Fruit fly (Drosophila melanogaster) whole organism, prepupa: ENCODE results near the gene CG43389.

Source experiments
- CG10631 ChIP-seq: fragments of 200-800 bp; sonication (Bioruptor generic); optimal IDR thresholded peaks from 2 replicates; lab custom pipeline; 2016; ENCODE audit warnings: missing biosample characterization, missing genetic modification characterization
- CG10669 ChIP-seq: fragments of 200-800 bp; sonication (Bioruptor generic); optimal IDR thresholded peaks from 3 replicates; lab custom pipeline; 2018; ENCODE audit warnings: missing biosample characterization, mild to moderate bottlenecking, missing genetic modification characterization, moderate library complexity
- CG11294 ChIP-seq: fragments of 200-800 bp; sonication (Bioruptor generic); IDR thresholded peaks from 2 replicates; pipeline ENCODE4 v1.3.6; 2022; ENCODE audit warnings: missing biosample characterization, missing genetic modification characterization
- CG11902 ChIP-seq: fragments of 200-800 bp; sonication (Bioruptor generic); optimal IDR thresholded peaks from 3 replicates; lab custom pipeline; 2016; ENCODE audit warnings: missing biosample characterization, missing genetic modification characterization
- CG15336 ChIP-seq: fragments of 200-800 bp; sonication (Bioruptor generic); IDR thresholded peaks from 2 replicates; pipeline ENCODE4 v1.3.6; 2022; ENCODE audit warnings: missing biosample characterization, missing genetic modification characterization
- CG1621 ChIP-seq: fragments of 200-800 bp; sonication (Bioruptor generic); optimal IDR thresholded peaks from 3 replicates; lab custom pipeline; 2018; ENCODE audit warnings: missing biosample characterization, mild to moderate bottlenecking, missing genetic modification characterization
- CG3032 ChIP-seq: fragments of 200-800 bp; optimal IDR thresholded peaks from 2 replicates; lab custom pipeline; 2019; ENCODE audit warnings: missing biosample characterization, mild to moderate bottlenecking, missing genetic modification characterization, moderate library complexity
- CG31627 ChIP-seq: fragments of 200-800 bp; sonication (Bioruptor generic); optimal IDR thresholded peaks from 3 replicates; lab custom pipeline; 2016; ENCODE audit warnings: missing biosample characterization, missing genetic modification characterization
- CG34406 ChIP-seq: fragments of 200-800 bp; sonication (Bioruptor generic); optimal IDR thresholded peaks from 3 replicates; lab custom pipeline; 2016; ENCODE audit warnings: missing biosample characterization, missing genetic modification characterization
- CG3919 ChIP-seq: fragments of 200-800 bp; sonication (Bioruptor generic); optimal IDR thresholded peaks from 3 replicates; lab custom pipeline; 2016; ENCODE audit warnings: missing biosample characterization, missing genetic modification characterization
- CG6163 ChIP-seq: fragments of 200-800 bp; sonication (Bioruptor generic); IDR thresholded peaks from 3 replicates; pipeline ENCODE4 v1.3.6; 2022; ENCODE audit warnings: missing biosample characterization, missing genetic modification characterization
- CG6276 ChIP-seq: fragments of 200-800 bp; sonication (Bioruptor generic); optimal IDR thresholded peaks from 2 replicates; lab custom pipeline; 2017; ENCODE audit warnings: missing biosample characterization, mild to moderate bottlenecking, missing genetic modification characterization
- CG6792 ChIP-seq: fragments of 200-800 bp; sonication (Bioruptor generic); optimal IDR thresholded peaks from 3 replicates; lab custom pipeline; 2016; ENCODE audit warnings: missing biosample characterization, missing genetic modification characterization
- CG7368 ChIP-seq: fragments of 200-800 bp; sonication (Bioruptor generic); optimal IDR thresholded peaks from 3 replicates; lab custom pipeline; 2016; ENCODE audit warnings: missing biosample characterization, missing genetic modification characterization
- CG9139 ChIP-seq: fragments of 200-800 bp; sonication (Bioruptor generic); optimal IDR thresholded peaks from 3 replicates; lab custom pipeline; 2017; ENCODE audit warnings: missing biosample characterization, mild to moderate bottlenecking, missing genetic modification characterization
- Eip78C ChIP-seq: fragments of 200-800 bp; sonication (Bioruptor generic); peaks from one replicate; lab custom pipeline; 2016; ENCODE audit warnings: missing biosample characterization, missing genetic modification characterization
- Ets96B ChIP-seq: fragments of 200-800 bp; optimal IDR thresholded peaks from 2 replicates; lab custom pipeline; 2019; ENCODE audit warnings: missing biosample characterization, mild to moderate bottlenecking, missing genetic modification characterization, moderate library complexity
- Gug ChIP-seq: fragments of 200-800 bp; sonication (Bioruptor generic); IDR thresholded peaks from 2 replicates; pipeline ENCODE4 v1.3.6; 2022; ENCODE audit warnings: missing biosample characterization, missing genetic modification characterization
- Hr4 ChIP-seq: fragments of 200-800 bp; sonication (Bioruptor generic); optimal IDR thresholded peaks from 3 replicates; lab custom pipeline; 2016; ENCODE audit warnings: missing biosample characterization, missing genetic modification characterization
- Lpt ChIP-seq: fragments of 200-800 bp; sonication (Bioruptor generic); optimal IDR thresholded peaks from 3 replicates; lab custom pipeline; 2016; ENCODE audit warnings: missing biosample characterization, missing genetic modification characterization
- Met ChIP-seq: fragments of 200-800 bp; sonication (Bioruptor generic); optimal IDR thresholded peaks from 3 replicates; lab custom pipeline; 2016; ENCODE audit warnings: missing biosample characterization, missing genetic modification characterization
- Smox ChIP-seq: fragments of 200-800 bp; sonication (Bioruptor generic); optimal IDR thresholded peaks from 3 replicates; lab custom pipeline; 2016; ENCODE audit warnings: missing biosample characterization, missing genetic modification characterization
- Sox102F ChIP-seq: fragments of 200-800 bp; sonication (Bioruptor generic); optimal IDR thresholded peaks from 2 replicates; lab custom pipeline; 2016; ENCODE audit warnings: missing biosample characterization, mild to moderate bottlenecking, missing genetic modification characterization
- Sox14 ChIP-seq: fragments of 200-800 bp; sonication (Bioruptor generic); optimal IDR thresholded peaks from 3 replicates; lab custom pipeline; 2016; ENCODE audit warnings: missing biosample characterization, missing genetic modification characterization
- Sox15 ChIP-seq: fragments of 200-800 bp; sonication (Bioruptor generic); optimal IDR thresholded peaks from 3 replicates; lab custom pipeline; 2016; ENCODE audit warnings: missing biosample characterization, missing genetic modification characterization
- achi ChIP-seq: fragments of 200-800 bp; sonication (Bioruptor generic); optimal IDR thresholded peaks from 3 replicates; lab custom pipeline; 2016; ENCODE audit warnings: missing biosample characterization, missing genetic modification characterization
- cyc ChIP-seq: fragments of 200-800 bp; sonication (Bioruptor generic); optimal IDR thresholded peaks from 3 replicates; lab custom pipeline; 2016; ENCODE audit warnings: missing biosample characterization, missing genetic modification characterization
- dac ChIP-seq: fragments of 200-800 bp; sonication (Bioruptor generic); optimal IDR thresholded peaks from 2 replicates; lab custom pipeline; 2017; ENCODE audit warnings: missing biosample characterization, mild to moderate bottlenecking, missing genetic modification characterization
- eg ChIP-seq: fragments of 200-800 bp; sonication (Bioruptor generic); IDR thresholded peaks from 3 replicates; pipeline ENCODE4 v1.3.6; 2022; ENCODE audit warnings: missing biosample characterization, missing genetic modification characterization
- esn ChIP-seq: fragments of 200-800 bp; sonication (Bioruptor generic); optimal IDR thresholded peaks from 2 replicates; lab custom pipeline; 2016; ENCODE audit warnings: missing biosample characterization, mild to moderate bottlenecking, missing genetic modification characterization, moderate library complexity
- fd59A ChIP-seq: fragments of 200-800 bp; sonication (Bioruptor generic); optimal IDR thresholded peaks from 2 replicates; lab custom pipeline; 2017; ENCODE audit warnings: missing biosample characterization, mild to moderate bottlenecking, missing genetic modification characterization, missing genetic modification reagents
- fkh ChIP-seq: fragments of 200-800 bp; sonication (Bioruptor generic); optimal IDR thresholded peaks from 3 replicates; lab custom pipeline; 2017; ENCODE audit warnings: missing biosample characterization, mild to moderate bottlenecking, missing genetic modification characterization, moderate library complexity
- lz ChIP-seq: fragments of 200-800 bp; sonication (Bioruptor generic); optimal IDR thresholded peaks from 3 replicates; lab custom pipeline; 2016; ENCODE audit warnings: missing biosample characterization, missing genetic modification characterization
- pdm3 ChIP-seq: fragments of 200-800 bp; sonication (Bioruptor generic); optimal IDR thresholded peaks from 3 replicates; lab custom pipeline; 2016; ENCODE audit warnings: missing biosample characterization, missing genetic modification characterization
- spab ChIP-seq: fragments of 200-800 bp; sonication (Bioruptor generic); optimal IDR thresholded peaks from 2 replicates; lab custom pipeline; 2017; ENCODE audit warnings: missing biosample characterization, mild to moderate bottlenecking, missing genetic modification characterization, missing genetic modification reagents
- svp ChIP-seq: fragments of 200-800 bp; sonication (Bioruptor generic); peaks from one replicate; lab custom pipeline; 2016; ENCODE audit warnings: missing biosample characterization, missing genetic modification characterization
- topi ChIP-seq: fragments of 200-800 bp; sonication (Bioruptor generic); optimal IDR thresholded peaks from 3 replicates; lab custom pipeline; 2016; ENCODE audit warnings: missing biosample characterization, missing genetic modification characterization
- vri ChIP-seq: fragments of 200-800 bp; sonication (Bioruptor generic); optimal IDR thresholded peaks from 3 replicates; lab custom pipeline; 2016; ENCODE audit warnings: missing biosample characterization, mild to moderate bottlenecking, missing genetic modification characterization

The CG43389 gene

DNA sequence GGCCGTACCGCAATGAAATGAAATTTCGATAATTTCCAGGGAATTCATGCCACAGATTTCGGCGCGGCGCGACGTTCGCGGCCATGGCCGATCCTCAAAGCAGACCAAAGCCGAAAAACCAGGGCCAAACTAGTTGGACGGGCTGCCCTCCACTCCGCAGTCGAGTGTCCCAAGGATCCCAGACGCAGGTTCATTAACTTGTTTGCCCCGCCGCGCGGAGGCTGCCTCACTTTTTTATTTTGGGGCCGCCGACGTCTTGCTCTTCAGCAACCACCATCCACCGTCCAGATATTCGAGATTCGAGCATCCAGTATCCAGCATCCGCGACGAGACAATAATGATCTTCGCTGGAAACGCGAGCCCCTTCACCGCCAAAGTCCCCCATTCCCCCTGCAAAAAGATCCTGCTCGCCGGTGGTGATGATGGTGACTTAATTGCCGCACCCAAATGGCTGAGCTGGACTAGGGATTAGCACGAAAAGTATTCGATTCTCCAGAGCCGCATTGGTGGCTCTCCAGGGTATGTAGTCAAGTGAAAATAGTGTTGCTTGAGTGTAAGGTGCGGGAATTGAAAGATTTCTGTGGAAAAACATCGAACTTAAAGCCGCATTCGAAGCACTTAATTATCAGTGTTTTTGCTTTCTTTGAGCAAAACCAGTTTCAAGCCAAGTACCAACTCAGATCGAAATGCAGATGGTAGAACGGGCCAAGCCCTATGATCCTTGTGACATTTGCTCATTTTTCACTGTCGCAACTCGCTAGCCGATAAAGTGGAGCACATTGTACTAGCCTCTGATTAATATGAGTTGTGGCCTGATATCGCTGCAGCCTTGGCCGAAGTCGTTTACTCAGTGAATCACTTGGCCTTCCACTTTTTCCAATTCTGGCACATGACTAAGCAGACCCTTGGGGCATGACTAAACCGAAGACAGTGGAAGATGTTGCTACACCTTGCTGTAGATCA, 5.4 kb upstream of the CG43389 start (continued):
- TF ChIP-seq eg (GFP tag; lab: Robert Waterston, UW) (0 out of 3 replicates have a peak, but pooled peaks have one; percentile 30), spab (no peak), esn (GFP tag; lab: Kevin White, UChicago) (peak; percentile 12), Lpt (peak; percentile 20), cyc (no peak), achi (GFP tag; lab: Kevin White, UChicago) (peak; percentile 50), CG6792 (GFP tag; lab: Kevin White, UChicago) (peak; percentile 17), svp (GFP tag; lab: Kevin White, UChicago) (peak; percentile 85), Sox102F (GFP tag; lab: Kevin White, UChicago) (no peak), CG15336 (no peak), Gug (no peak), CG7368 (GFP tag; lab: Kevin White, UChicago) (no peak), CG11902 (GFP tag; lab: Kevin White, UChicago) (no peak), CG34406 (GFP tag; lab: Kevin White, UChicago) (no peak), CG10669 (no peak), vri (GFP tag; lab: Kevin White, UChicago) (no peak), CG11294 (no peak), topi (GFP tag; lab: Kevin White, UChicago) (no peak), CG9139 (no peak), CG3919 (GFP tag; lab: Kevin White, UChicago) (no peak), fkh (GFP tag; lab: Kevin White, UChicago) (no peak)

DNA sequence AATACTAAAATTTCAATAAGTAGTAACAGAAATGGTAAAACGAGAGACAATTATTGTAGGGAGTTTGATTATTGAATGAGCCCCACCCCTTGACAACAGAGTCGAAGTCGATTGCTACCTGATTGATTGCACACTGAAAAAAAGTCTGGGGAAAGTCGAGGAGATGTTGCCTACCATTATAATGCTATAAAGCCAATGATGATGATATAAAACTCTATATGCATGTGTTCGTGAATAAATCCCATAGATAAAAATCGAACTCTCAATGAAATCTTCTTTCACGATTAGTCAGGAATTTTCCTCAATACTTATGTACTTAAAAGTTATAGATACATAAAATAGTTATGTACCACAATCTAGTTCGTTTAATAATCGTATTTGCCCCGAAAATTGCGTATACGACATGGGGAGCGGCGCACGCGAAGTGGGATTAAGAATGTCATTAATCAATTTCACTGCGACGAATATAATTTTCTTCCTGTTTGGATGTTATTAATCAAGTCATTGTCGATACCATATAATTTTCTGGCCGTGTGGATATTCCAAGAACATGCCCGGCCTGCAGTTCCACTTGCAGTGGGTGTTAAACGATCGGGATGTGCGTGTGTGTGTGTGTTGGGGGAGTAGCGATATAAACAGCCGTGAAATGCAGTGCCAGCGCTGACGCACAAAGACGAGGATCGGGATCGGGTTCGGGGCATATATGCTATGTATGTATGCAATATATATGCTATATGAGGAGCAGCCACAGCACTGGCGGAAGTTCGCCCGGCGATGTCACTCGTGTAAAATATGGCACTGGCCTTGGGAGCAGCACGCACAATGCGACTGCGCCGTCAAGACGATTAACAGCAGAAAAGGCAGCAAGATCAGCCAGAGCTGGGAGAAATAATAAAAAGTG, 3.3 kb upstream of the CG43389 start, which contains the start of gene CG12078:
TSS of gene CG12078 (minus strand) at position 51 of the 901 bp plus-strand sequence.
- TF ChIP-seq Hr4 (GFP tag; lab: Kevin White, UChicago) (no peak), fkh (GFP tag; lab: Kevin White, UChicago) (no peak), topi (GFP tag; lab: Kevin White, UChicago) (peak; percentile 41), svp (GFP tag; lab: Kevin White, UChicago) (peak; percentile 65), CG6276 (GFP tag; lab: Kevin White, UChicago) (no peak), Ets96B (tag; lab: Kevin White, UChicago) (no peak), CG31627 (GFP tag; lab: Kevin White, UChicago) (peak; percentile 3), Smox (GFP tag; lab: Kevin White, UChicago) (peak; percentile 23), CG1621 (tag; lab: Kevin White, UChicago) (no peak), CG10631 (GFP tag; lab: Kevin White, UChicago) (no peak), Sox14 (GFP tag; lab: Kevin White, UChicago) (no peak), CG6792 (GFP tag; lab: Kevin White, UChicago) (no peak), Met (GFP tag; lab: Kevin White, UChicago) (peak; percentile 37), fd59A (GFP tag; lab: Kevin White, UChicago) (peak; percentile 13), Eip78C (GFP tag; lab: Kevin White, UChicago) (peak; percentile 74), CG34406 (GFP tag; lab: Kevin White, UChicago) (no peak), eg (GFP tag; lab: Robert Waterston, UW) (no peak), CG3032 (tag; lab: Kevin White, UChicago) (peak; percentile 13), dac (GFP tag; lab: Kevin White, UChicago) (no peak), lz (GFP tag; lab: Kevin White, UChicago) (peak; percentile 9), CG6163 (GFP tag; lab: Robert Waterston, UW) (0 out of 3 replicates have a peak, but pooled peaks have one; percentile 32), Sox15 (no peak), esn (GFP tag; lab: Kevin White, UChicago) (peak; percentile 46), CG9139 (no peak), cyc (peak; percentile 28), pdm3 (no peak)
